Worm (Caenorhabditis elegans) whole organism, midembryonic: Measurements from ENCODE around the gene pals-31.

Source experiments
- T22C8.4 ChIP-seq: fragments of 200-800 bp; sonication (Bioruptor generic); IDR thresholded peaks from 2 replicates; pipeline ENCODE4 v1.3.6; 2022; ENCODE audit warnings: missing genetic modification characterization, missing compliant biosample characterization
- cog-1 ChIP-seq: sonication (generic microtip); optimal IDR thresholded peaks from 2 replicates; lab custom pipeline; 2016; ENCODE audit warnings: missing genetic modification characterization, missing compliant biosample characterization
- flt-1 ChIP-seq: fragments of 200-800 bp; sonication (Bioruptor generic); IDR thresholded peaks from 2 replicates; pipeline ENCODE4 v1.3.6; 2022; ENCODE audit warnings: missing genetic modification characterization, missing compliant biosample characterization
- klf-2 ChIP-seq: fragments of 200-800 bp; sonication (Bioruptor generic); conservative IDR thresholded peaks from 2 replicates; pipeline ENCODE4 v1.3.6; 2022; ENCODE audit warnings: missing genetic modification reagents, missing genetic modification characterization, missing compliant biosample characterization
- med-1 ChIP-seq: sonication (generic microtip); optimal IDR thresholded peaks from 2 replicates; lab custom pipeline; 2017; ENCODE audit warnings: missing genetic modification characterization, mild to moderate bottlenecking, missing compliant biosample characterization, antibody characterized with exemption, missing genetic modification reagents; ENCODE audit not compliant: insufficient read depth
- ref-1 ChIP-seq: fragments of 200-800 bp; sonication (Bioruptor generic); conservative IDR thresholded peaks from 2 replicates; pipeline ENCODE4 v1.3.6; 2022; ENCODE audit warnings: missing genetic modification reagents, missing genetic modification characterization, missing compliant biosample characterization
- tab-1 ChIP-seq: fragments of 200-800 bp; sonication (Bioruptor generic); IDR thresholded peaks from 2 replicates; pipeline ENCODE4 v1.3.6; 2022; ENCODE audit warnings: missing genetic modification characterization, missing compliant biosample characterization
- ztf-23 ChIP-seq: fragments of 200-800 bp; sonication (Bioruptor generic); IDR thresholded peaks from 2 replicates; pipeline ENCODE4 v1.3.6; 2022; ENCODE audit warnings: missing genetic modification reagents, missing genetic modification characterization, missing compliant biosample characterization
- ztf-29 ChIP-seq: fragments of 200-800 bp; sonication (Bioruptor generic); IDR thresholded peaks from 2 replicates; pipeline ENCODE4 v1.3.6; 2022; ENCODE audit warnings: missing genetic modification reagents, missing genetic modification characterization, missing compliant biosample characterization

Gene pals-31

DNA sequence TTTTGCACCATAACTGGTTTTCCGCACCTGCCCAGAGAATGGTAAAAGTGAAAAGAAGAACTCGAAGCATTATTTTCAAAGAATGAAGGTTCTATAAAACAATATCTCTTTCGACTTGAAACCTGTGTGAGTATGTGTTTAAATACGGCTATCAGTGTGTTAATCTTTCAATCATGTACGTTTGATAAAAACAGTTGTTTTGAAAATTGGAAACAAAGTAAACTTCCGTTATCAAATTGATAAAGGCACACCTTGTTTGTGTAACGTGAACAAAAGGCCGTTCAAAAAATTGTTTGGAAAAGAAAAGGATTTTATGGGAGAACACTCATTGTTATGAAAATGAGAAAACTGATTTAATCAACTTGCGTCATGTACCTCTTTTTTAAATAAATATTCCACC is 10.1 kb upstream of the pals-31 start, which contains the start of gene F48G7.7:
Gene F48G7.7, minus strand, starts transcription at position 101 of the 400 bp plus-strand sequence.
- TF ChIP-seq med-1 (GFP tag; lab: Kevin White, UChicago): no peak
- no peak for TF ChIP-seq klf-2
- no peak for TF ChIP-seq ztf-29

ce11 chrV:627585-627984 is 8.8 kb upstream of the pals-31 start, which contains the start of gene F48G7.8:
Gene F48G7.8, minus strand, starts transcription at chrV:627685.
- TF ChIP-seq cog-1 (tag; lab: Kevin White, UChicago): no peak
- no peak for TF ChIP-seq T22C8.4
- TF ChIP-seq flt-1: no peak
- TF ChIP-seq ztf-29: no peak
- TF ChIP-seq tab-1 (GFP tag; lab: Robert Waterston, UW): no peak
- TF ChIP-seq klf-2: no peak
- no peak for TF ChIP-seq med-1 (GFP tag; lab: Kevin White, UChicago)
- no peak for TF ChIP-seq ref-1 (GFP tag; lab: Robert Waterston, UW)
- TF ChIP-seq ztf-23: no peak

DNA sequence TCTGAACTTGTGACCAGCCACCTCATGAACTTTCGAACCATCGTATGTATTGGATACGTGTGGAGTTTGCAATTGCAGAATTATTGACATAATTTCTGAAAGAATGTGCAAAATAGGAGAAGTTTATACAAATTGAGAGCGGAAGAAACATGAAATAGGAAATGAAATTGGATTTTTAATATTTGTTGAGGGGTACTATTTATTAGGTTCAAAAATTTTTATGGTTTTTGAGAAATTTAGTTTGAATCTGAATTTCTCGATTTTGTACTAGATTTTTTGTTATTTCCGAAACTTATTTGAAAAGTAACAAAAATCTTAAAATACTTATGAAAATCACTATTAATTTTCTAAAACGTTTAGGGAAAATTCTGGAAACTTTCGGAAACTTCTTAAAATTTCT is 7.9 kb upstream of the pals-31 start, which contains the start of gene F48G7.9:
Gene F48G7.9, minus strand, starts transcription at position 101 of the 400 bp plus-strand sequence.
- TF ChIP-seq flt-1 (no peak), ztf-29 (no peak), cog-1 (tag; lab: Kevin White, UChicago) (no peak), ztf-23 (no peak), T22C8.4 (no peak), klf-2 (no peak), tab-1 (GFP tag; lab: Robert Waterston, UW) (no peak), ref-1 (GFP tag; lab: Robert Waterston, UW) (no peak)

DNA sequence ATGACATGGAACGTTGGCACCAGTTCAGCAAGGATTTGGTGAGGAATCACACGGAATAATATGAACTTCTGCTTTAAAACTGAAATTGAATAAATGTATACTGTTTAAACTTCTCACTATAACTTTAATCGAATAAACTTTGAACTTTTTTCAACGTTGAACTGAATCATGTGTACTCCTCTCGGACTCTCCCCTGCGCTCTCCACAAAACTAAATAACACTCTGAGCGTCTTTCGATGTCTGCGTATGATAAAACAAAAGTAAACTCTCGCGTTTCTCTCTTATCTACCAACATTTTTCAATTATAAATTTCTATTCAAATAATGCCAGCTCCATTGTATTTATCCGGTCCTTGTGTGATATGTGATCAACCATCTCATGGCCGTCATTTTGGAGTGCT is 4.5 kb upstream of the pals-31 start:
- no peak for TF ChIP-seq T22C8.4
- no peak for TF ChIP-seq med-1 (GFP tag; lab: Kevin White, UChicago)
- TF ChIP-seq ztf-29: no peak
- TF ChIP-seq flt-1: no peak
- TF ChIP-seq klf-2: no peak
- no peak for TF ChIP-seq tab-1 (GFP tag; lab: Robert Waterston, UW)
- no peak for TF ChIP-seq ztf-23
- no peak for TF ChIP-seq ref-1 (GFP tag; lab: Robert Waterston, UW)
- no peak for TF ChIP-seq cog-1 (tag; lab: Kevin White, UChicago)

- TF ChIP-seq T22C8.4 (no peak), flt-1 (no peak), med-1 (GFP tag; lab: Kevin White, UChicago) (no peak), tab-1 (GFP tag; lab: Robert Waterston, UW) (no peak), ztf-29 (no peak)
Observed at ce11 chrV:634855-635254, 1.5 kb upstream of the pals-31 start, which contains the start of gene F48G7.10. Gene F48G7.10, minus strand, starts transcription at chrV:634955.

- TF ChIP-seq klf-2: no peak
- no peak for TF ChIP-seq tab-1 (GFP tag; lab: Robert Waterston, UW)
- no peak for TF ChIP-seq flt-1
- TF ChIP-seq ztf-23: no peak
- TF ChIP-seq cog-1 (tag; lab: Kevin White, UChicago): no peak
- no peak for TF ChIP-seq ref-1 (GFP tag; lab: Robert Waterston, UW)
- no peak for TF ChIP-seq T22C8.4
- no peak for TF ChIP-seq med-1 (GFP tag; lab: Kevin White, UChicago)
- TF ChIP-seq ztf-29: no peak
Observed at ce11 chrV:635630-636029, 751 bp upstream of the pals-31 start.

DNA sequence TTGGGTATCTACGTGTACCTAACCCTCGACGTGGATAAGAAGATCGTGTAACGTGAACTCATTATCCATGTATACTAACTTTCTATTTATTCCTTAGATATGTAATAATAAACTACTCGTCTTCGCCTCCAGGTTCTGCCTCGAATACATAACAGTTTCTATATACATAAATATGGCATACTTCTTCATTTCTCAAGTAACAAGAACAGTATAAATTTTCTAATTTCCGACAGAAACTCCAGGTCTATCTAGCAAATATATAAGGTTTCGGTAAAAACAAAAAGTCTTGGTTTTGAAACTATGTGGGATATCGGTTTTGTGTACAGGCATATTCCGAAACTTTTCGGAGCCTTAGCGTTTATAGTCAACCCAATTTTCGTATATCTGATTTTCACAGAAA is 1.9 kb downstream of the pals-31 start, which contains the start of gene srj-37:
Gene srj-37, plus strand, starts transcription at position 301 of the 400 bp plus-strand sequence.
- TF ChIP-seq ztf-23 (no peak), klf-2 (no peak), T22C8.4 (no peak), med-1 (GFP tag; lab: Kevin White, UChicago) (no peak)

- TF ChIP-seq ztf-29 (no peak), klf-2 (no peak), cog-1 (tag; lab: Kevin White, UChicago) (no peak), med-1 (GFP tag; lab: Kevin White, UChicago) (no peak), ztf-23 (no peak), T22C8.4 (no peak), flt-1 (no peak), ref-1 (GFP tag; lab: Robert Waterston, UW) (no peak)
Observed at ce11 chrV:642750-643149, 6.4 kb downstream of the pals-31 start, which contains the start of gene nhr-190. Gene nhr-190, minus strand, starts transcription at chrV:642924.

DNA sequence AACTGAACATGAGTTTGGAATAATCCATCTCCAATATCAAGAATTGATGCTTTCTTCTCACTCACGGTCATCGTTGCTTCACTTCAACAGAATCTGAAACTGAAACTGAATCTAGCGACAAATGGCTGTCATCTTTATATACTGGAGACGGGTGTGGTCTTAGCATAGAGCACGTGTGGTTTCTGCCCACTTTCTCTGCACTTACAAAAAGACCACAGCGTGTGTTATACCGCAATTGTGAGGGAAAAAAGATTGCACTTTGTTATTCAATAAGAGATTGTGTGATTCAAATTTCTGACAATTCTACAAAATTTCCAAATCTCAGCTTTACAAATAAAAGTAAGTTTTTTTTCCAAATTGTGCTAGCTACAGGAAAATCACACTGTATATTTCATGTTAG is 9.7 kb downstream of the pals-31 start, which contains the start of gene F48G7.12:
Gene F48G7.12, minus strand, starts transcription at position 101 of the 400 bp plus-strand sequence.
- no peak for TF ChIP-seq cog-1 (tag; lab: Kevin White, UChicago)
- TF ChIP-seq T22C8.4: no peak
- TF ChIP-seq klf-2: no peak
- no peak for TF ChIP-seq tab-1 (GFP tag; lab: Robert Waterston, UW)
- no peak for TF ChIP-seq flt-1
- no peak for TF ChIP-seq ref-1 (GFP tag; lab: Robert Waterston, UW)
- TF ChIP-seq med-1 (GFP tag; lab: Kevin White, UChicago): no peak
- no peak for TF ChIP-seq ztf-23
- TF ChIP-seq ztf-29: no peak

DNA sequence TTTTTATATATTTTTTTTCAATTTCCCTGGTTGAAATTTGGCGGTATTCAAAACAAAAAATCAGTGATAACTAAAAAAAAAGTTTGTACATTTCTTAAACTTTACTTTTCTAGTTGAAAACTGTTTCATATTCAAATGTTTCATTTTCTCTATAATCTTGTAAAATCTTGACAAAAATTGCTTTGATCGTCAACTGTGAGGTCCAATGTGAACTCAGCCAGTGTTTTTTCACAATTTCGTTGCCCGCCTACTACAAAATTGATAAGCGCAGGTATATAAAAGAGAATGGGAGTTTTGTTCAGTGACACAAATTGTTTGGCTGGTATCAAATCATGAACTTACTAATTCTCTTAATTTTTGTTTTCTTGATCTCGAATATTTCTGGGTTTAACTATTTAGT is 10.5 kb downstream of the pals-31 start, which contains the start of gene ugt-42:
Gene ugt-42, plus strand, starts transcription at position 301 of the 400 bp plus-strand sequence.
- TF ChIP-seq flt-1: no peak
- no peak for TF ChIP-seq tab-1 (GFP tag; lab: Robert Waterston, UW)
- no peak for TF ChIP-seq T22C8.4
- TF ChIP-seq ref-1 (GFP tag; lab: Robert Waterston, UW): no peak

ce11 chrV:652940-653339 is 16.6 kb downstream of the pals-31 start, which contains the start of gene srj-5:
Gene srj-5, minus strand, starts transcription at chrV:653040.
- TF ChIP-seq cog-1 (tag; lab: Kevin White, UChicago): no peak
- TF ChIP-seq klf-2: no peak
- TF ChIP-seq med-1 (GFP tag; lab: Kevin White, UChicago): no peak
- TF ChIP-seq ref-1 (GFP tag; lab: Robert Waterston, UW): no peak
- no peak for TF ChIP-seq ztf-23
- no peak for TF ChIP-seq flt-1
- no peak for TF ChIP-seq T22C8.4
- no peak for TF ChIP-seq ztf-29
- no peak for TF ChIP-seq tab-1 (GFP tag; lab: Robert Waterston, UW)
